Worm (Caenorhabditis elegans) whole organism, mixed stage, embryonic: ENCODE data around the gene nhr-213.

ENCODE experiments used
- ceh-83 ChIP-seq: fragments of 200-800 bp; sonication (Bioruptor generic); optimal IDR thresholded peaks from 2 replicates; lab custom pipeline; 2018; ENCODE audit warnings: mild to moderate bottlenecking, missing genetic modification characterization, missing compliant biosample characterization
- elt-1 ChIP-seq: sonication (generic microtip); optimal IDR thresholded peaks from 2 replicates; lab custom pipeline; 2017; ENCODE audit warnings: missing genetic modification characterization, mild to moderate bottlenecking, missing compliant biosample characterization, antibody characterized with exemption, moderate library complexity, borderline replicate concordance; ENCODE audit not compliant: insufficient read depth
- elt-3 ChIP-seq: fragments of 150-350 bp; optimal IDR thresholded peaks from 2 replicates; lab custom pipeline; 2014; ENCODE audit warnings: missing biosample characterization, missing genetic modification characterization
- lsy-2 ChIP-seq: fragments of 150-350 bp; optimal IDR thresholded peaks from 2 replicates; lab custom pipeline; 2014; ENCODE audit warnings: missing biosample characterization, missing genetic modification characterization
- nhr-237 ChIP-seq: fragments of 150-350 bp; optimal IDR thresholded peaks from 2 replicates; lab custom pipeline; 2014; ENCODE audit warnings: missing biosample characterization, missing genetic modification characterization
- pha-4 ChIP-seq: fragments of 150-350 bp; optimal IDR thresholded peaks from 2 replicates; lab custom pipeline; 2018; ENCODE audit warnings: missing biosample characterization, missing genetic modification reagents, missing genetic modification characterization
- unc-39 ChIP-seq: fragments of 150-350 bp; optimal IDR thresholded peaks from 2 replicates; lab custom pipeline; 2014; ENCODE audit warnings: missing biosample characterization, missing genetic modification characterization
- ztf-11 ChIP-seq: fragments of 150-350 bp; optimal IDR thresholded peaks from 2 replicates; lab custom pipeline; 2014; ENCODE audit warnings: missing biosample characterization, missing genetic modification characterization

DNA sequence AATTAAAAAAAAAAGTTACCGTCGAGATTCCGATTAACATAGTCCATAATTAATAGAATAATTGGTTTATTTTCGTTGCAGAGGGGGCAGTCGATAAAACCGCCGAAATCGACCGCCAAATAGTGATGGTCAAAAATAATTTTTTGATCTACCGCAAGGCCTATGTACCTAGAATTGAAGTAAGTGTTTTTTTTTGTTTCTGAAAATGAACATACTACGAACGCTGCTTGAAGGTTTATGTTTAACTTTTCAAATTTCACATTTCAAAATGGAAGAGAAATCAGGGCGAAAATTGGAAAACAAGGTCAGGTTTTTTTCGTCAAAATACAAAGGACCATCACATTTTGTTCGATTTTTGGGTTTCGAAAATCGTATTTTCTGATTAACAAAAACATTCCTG lies 31.8 kb upstream of the nhr-213 start, which contains the start of gene pzf-1:
- no peak for TF ChIP-seq ztf-11 (tag; lab: Kevin White, UChicago)
- no peak for TF ChIP-seq elt-3 (tag; lab: Kevin White, UChicago)
- TF ChIP-seq pha-4 (tag; lab: Kevin White, UChicago): no peak
- TF ChIP-seq lsy-2 (tag; lab: Kevin White, UChicago): no peak
- no peak for TF ChIP-seq nhr-237 (tag; lab: Kevin White, UChicago)
- TF ChIP-seq ceh-83: no peak
- TF ChIP-seq elt-1 (tag; lab: Kevin White, UChicago): no peak
- TF ChIP-seq unc-39 (tag; lab: Kevin White, UChicago): no peak
